Worm (Caenorhabditis elegans) whole organism, L3 larva: ENCODE measurements around the gene cec-3.

Experiments used
- R02D3.7 ChIP-seq: fragments of 150-350 bp; optimal IDR thresholded peaks from 2 replicates; lab custom pipeline; 2014; ENCODE audit warnings: missing biosample characterization, missing genetic modification characterization
- ZK546.5 ChIP-seq: sonication (generic microtip); optimal IDR thresholded peaks from 2 replicates; lab custom pipeline; 2017; ENCODE audit warnings: missing biosample characterization, missing genetic modification characterization
- aly-2 ChIP-seq: fragments of 150-350 bp; optimal IDR thresholded peaks from 2 replicates; lab custom pipeline; 2014; ENCODE audit warnings: missing biosample characterization, missing genetic modification characterization
- ama-1 ChIP-seq: fragments of 150-350 bp; optimal IDR thresholded peaks from 2 replicates; lab custom pipeline; 2018
- ceh-16 ChIP-seq: sonication (generic microtip); optimal IDR thresholded peaks from 2 replicates; lab custom pipeline; 2017; ENCODE audit warnings: missing biosample characterization, missing genetic modification characterization
- ceh-28 ChIP-seq: fragments of 150-350 bp; optimal IDR thresholded peaks from 2 replicates; lab custom pipeline; 2014; ENCODE audit warnings: missing biosample characterization, missing genetic modification reagents, missing genetic modification characterization
- ceh-9 ChIP-seq: sonication (generic microtip); optimal IDR thresholded peaks from 2 replicates; lab custom pipeline; 2018; ENCODE audit warnings: missing biosample characterization, missing genetic modification characterization
- daf-12 ChIP-seq: fragments of 150-350 bp; optimal IDR thresholded peaks from 2 replicates; lab custom pipeline; 2014; ENCODE audit warnings: missing biosample characterization, missing genetic modification reagents, missing genetic modification characterization
- egl-27 ChIP-seq: sonication (generic microtip); optimal IDR thresholded peaks from 4 replicates; lab custom pipeline; 2017; ENCODE audit warnings: missing biosample characterization, missing genetic modification reagents, missing genetic modification characterization
- egl-5 ChIP-seq: fragments of 150-350 bp; optimal IDR thresholded peaks from 2 replicates; lab custom pipeline; 2017; ENCODE audit warnings: missing biosample characterization, missing genetic modification reagents, missing genetic modification characterization, inconsistent platforms
- elt-2 ChIP-seq: sonication (generic microtip); optimal IDR thresholded peaks from 2 replicates; lab custom pipeline; 2016; ENCODE audit warnings: missing genetic modification reagents, mild to moderate bottlenecking, missing genetic modification characterization, missing compliant biosample characterization
- elt-3 ChIP-seq, 3 experiments: fragments of 150-350 bp in 1 of 3; sonication (generic microtip) in 2 of 3; optimal IDR thresholded peaks; 2 replicates in 2 of 3; 4 replicates in 1 of 3; lab custom pipeline; 2014 to 2017; ENCODE audit warnings: missing biosample characterization in 3 of 3, missing genetic modification characterization in 3 of 3
- eor-1 ChIP-seq, 2 experiments: fragments of 150-350 bp; optimal IDR thresholded peaks; 2 replicates each; lab custom pipeline; 2014 to 2018; ENCODE audit warnings: missing biosample characterization in 2 of 2, missing genetic modification characterization in 2 of 2
- fkh-2 ChIP-seq: fragments of 150-350 bp; optimal IDR thresholded peaks from 2 replicates; lab custom pipeline; 2014; ENCODE audit warnings: missing biosample characterization, missing genetic modification reagents, missing genetic modification characterization
- fos-1 ChIP-seq: fragments of 150-350 bp; optimal IDR thresholded peaks from 2 replicates; lab custom pipeline; 2014; ENCODE audit warnings: missing biosample characterization, missing genetic modification characterization
- hmg-11 ChIP-seq: sonication (generic microtip); optimal IDR thresholded peaks from 2 replicates; lab custom pipeline; 2016; ENCODE audit warnings: missing genetic modification characterization, missing compliant biosample characterization
- jun-1 ChIP-seq: fragments of 150-350 bp; optimal IDR thresholded peaks from 2 replicates; lab custom pipeline; 2014; ENCODE audit warnings: missing biosample characterization, missing genetic modification reagents, missing genetic modification characterization
- lin-15B ChIP-seq: fragments of 150-350 bp; optimal IDR thresholded peaks from 2 replicates; lab custom pipeline; 2014; ENCODE audit warnings: missing biosample characterization, missing genetic modification characterization
- lin-39 ChIP-seq: fragments of 150-350 bp; optimal IDR thresholded peaks from 2 replicates; lab custom pipeline; 2018; ENCODE audit warnings: missing biosample characterization, missing genetic modification reagents, missing genetic modification characterization
- mdl-1 ChIP-seq: fragments of 150-350 bp; optimal IDR thresholded peaks from 2 replicates; lab custom pipeline; 2014; ENCODE audit warnings: missing biosample characterization, missing genetic modification characterization
- mml-1 ChIP-seq: fragments of 150-350 bp; sonication (generic microtip); optimal IDR thresholded peaks from 3 replicates; lab custom pipeline; 2014; ENCODE audit warnings: missing biosample characterization, missing genetic modification characterization
- nfya-1 ChIP-seq: sonication (generic microtip); optimal IDR thresholded peaks from 2 replicates; lab custom pipeline; 2017; ENCODE audit warnings: missing genetic modification characterization, mild to moderate bottlenecking, missing compliant biosample characterization, antibody characterized with exemption, moderate library complexity; ENCODE audit not compliant: insufficient read depth
- nhr-11 ChIP-seq: fragments of 150-350 bp; optimal IDR thresholded peaks from 2 replicates; lab custom pipeline; 2014; ENCODE audit warnings: missing biosample characterization, missing genetic modification characterization
- nhr-12 ChIP-seq: fragments of 150-350 bp; optimal IDR thresholded peaks from 2 replicates; lab custom pipeline; 2014; ENCODE audit warnings: missing biosample characterization, missing genetic modification characterization
- nhr-23 ChIP-seq: fragments of 150-350 bp; optimal IDR thresholded peaks from 2 replicates; lab custom pipeline; 2014; ENCODE audit warnings: missing biosample characterization, missing genetic modification reagents, missing genetic modification characterization
- nhr-25 ChIP-seq: sonication (generic microtip); optimal IDR thresholded peaks from 2 replicates; lab custom pipeline; 2017; ENCODE audit warnings: missing biosample characterization, missing genetic modification characterization
- nhr-28 ChIP-seq: fragments of 150-350 bp; optimal IDR thresholded peaks from 2 replicates; lab custom pipeline; 2014; ENCODE audit warnings: missing biosample characterization, missing genetic modification characterization
- nhr-43 ChIP-seq: sonication (generic microtip); optimal IDR thresholded peaks from 2 replicates; lab custom pipeline; 2016; ENCODE audit warnings: mild to moderate bottlenecking, missing genetic modification characterization, missing compliant biosample characterization; ENCODE audit not compliant: poor library complexity, severe bottlenecking
- nhr-77 ChIP-seq: fragments of 150-350 bp; optimal IDR thresholded peaks from 2 replicates; lab custom pipeline; 2014; ENCODE audit warnings: missing biosample characterization, missing genetic modification characterization
- pha-4 ChIP-seq: fragments of 150-350 bp; optimal IDR thresholded peaks from 2 replicates; lab custom pipeline; 2014; ENCODE audit warnings: missing biosample characterization, missing genetic modification reagents, missing genetic modification characterization
- pqm-1 ChIP-seq: fragments of 150-350 bp; optimal IDR thresholded peaks from 2 replicates; lab custom pipeline; 2017; ENCODE audit warnings: missing biosample characterization, missing genetic modification characterization, inconsistent platforms
- snpc-4 ChIP-seq: fragments of 150-350 bp; optimal IDR thresholded peaks from 2 replicates; lab custom pipeline; 2014; ENCODE audit warnings: missing biosample characterization, missing genetic modification characterization
- tbx-2 ChIP-seq: sonication (generic microtip); optimal IDR thresholded peaks from 2 replicates; lab custom pipeline; 2016; ENCODE audit warnings: mild to moderate bottlenecking, missing genetic modification characterization, missing compliant biosample characterization
- unc-39 ChIP-seq: sonication (generic microtip); optimal IDR thresholded peaks from 4 replicates; lab custom pipeline; 2017; ENCODE audit warnings: missing biosample characterization, missing genetic modification characterization
- unc-62 ChIP-seq: fragments of 150-350 bp; sonication (generic microtip); optimal IDR thresholded peaks from 4 replicates; lab custom pipeline; 2014; ENCODE audit warnings: missing biosample characterization, missing genetic modification reagents, missing genetic modification characterization
- zag-1 ChIP-seq: fragments of 150-350 bp; optimal IDR thresholded peaks from 2 replicates; lab custom pipeline; 2014; ENCODE audit warnings: missing biosample characterization, missing genetic modification characterization
- ztf-11 ChIP-seq: fragments of 150-350 bp; optimal IDR thresholded peaks from 2 replicates; lab custom pipeline; 2014; ENCODE audit warnings: missing biosample characterization, missing genetic modification characterization

cec-3 gene

DNA sequence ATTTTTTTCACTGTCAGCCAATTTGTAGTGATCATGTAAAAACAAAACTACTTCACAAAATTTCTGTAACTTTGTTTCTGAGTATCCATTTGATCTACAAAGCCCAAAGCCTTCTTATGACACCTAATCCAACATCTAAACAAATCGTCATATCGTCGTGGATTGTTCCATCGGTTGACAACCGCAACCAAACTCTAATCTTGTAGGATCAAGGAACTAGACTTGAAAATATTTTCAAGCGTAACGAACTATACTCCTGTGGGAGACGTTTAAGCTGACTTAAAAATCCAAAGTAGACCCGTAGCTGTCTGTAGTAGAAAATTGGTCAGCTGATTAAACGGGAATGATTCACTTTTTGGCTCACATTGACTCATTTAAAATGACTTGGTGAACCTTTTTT lies 27.8 kb downstream of the cec-3 start:
- TF ChIP-seq ceh-16 (no peak), snpc-4 (tag; lab: Kevin White, UChicago) (no peak), tbx-2 (tag; lab: Kevin White, UChicago) (no peak), lin-15B (no peak), mdl-1 (tag; lab: Kevin White, UChicago) (no peak), fos-1 (tag; lab: Kevin White, UChicago) (no peak), pqm-1 (tag; lab: Kevin White, UChicago) (no peak), nhr-77 (tag; lab: Kevin White, UChicago) (no peak), nhr-25 (tag; lab: Kevin White, UChicago) (no peak), R02D3.7 (no peak), ceh-28 (tag; lab: Kevin White, UChicago) (no peak), unc-39 (tag; lab: Kevin White, UChicago) (no peak), fkh-2 (no peak)
- TF ChIP-seq, all 47 proteins: peak for 0

DNA sequence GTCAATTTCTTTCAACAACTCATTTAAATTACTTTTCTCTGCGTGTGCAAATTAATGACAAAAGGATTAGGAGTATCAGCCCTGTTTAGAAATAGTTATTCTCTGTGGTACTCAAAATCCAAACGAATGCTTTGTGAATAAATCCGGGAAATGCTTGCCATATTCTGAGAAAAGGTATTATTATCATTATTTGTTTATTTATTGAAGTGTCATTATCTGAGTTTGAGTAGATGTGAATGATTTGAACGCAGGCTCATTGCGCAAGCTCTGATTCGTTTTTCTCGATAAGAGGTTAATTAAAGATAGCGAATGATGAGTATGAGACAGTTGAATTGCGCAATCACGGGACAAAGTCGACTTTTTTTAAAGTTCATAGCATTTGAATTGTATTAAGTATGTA lies 29.5 kb downstream of the cec-3 start:
- TF ChIP-seq ceh-9 (tag; lab: Kevin White, UChicago) (no peak), jun-1 (tag; lab: Kevin White, UChicago) (no peak), nhr-25 (tag; lab: Kevin White, UChicago) (no peak), snpc-4 (tag; lab: Kevin White, UChicago) (no peak), fkh-2 (no peak), elt-2 (tag; lab: Kevin White, UChicago) (no peak), zag-1 (tag; lab: Kevin White, UChicago) (no peak), egl-27 (tag; lab: Kevin White, UChicago) (no peak), nfya-1 (tag; lab: Kevin White, UChicago) (no peak), unc-39 (tag; lab: Kevin White, UChicago) (no peak), eor-1 (tag; optimal IDR thresholded peaks at IDR 0.05; lab: Kevin White, UChicago) (no peak), elt-3 (tag; optimal IDR thresholded peaks at IDR 0.05; lab: Kevin White, UChicago) (no peak), daf-12 (tag; lab: Kevin White, UChicago) (no peak), ceh-16 (no peak), ama-1 (lab: Kevin White, UChicago) (no peak), hmg-11 (tag; lab: Kevin White, UChicago) (no peak), ztf-11 (no peak), nhr-12 (tag; lab: Kevin White, UChicago) (no peak)
- TF ChIP-seq, all 47 proteins: peak for 0

DNA sequence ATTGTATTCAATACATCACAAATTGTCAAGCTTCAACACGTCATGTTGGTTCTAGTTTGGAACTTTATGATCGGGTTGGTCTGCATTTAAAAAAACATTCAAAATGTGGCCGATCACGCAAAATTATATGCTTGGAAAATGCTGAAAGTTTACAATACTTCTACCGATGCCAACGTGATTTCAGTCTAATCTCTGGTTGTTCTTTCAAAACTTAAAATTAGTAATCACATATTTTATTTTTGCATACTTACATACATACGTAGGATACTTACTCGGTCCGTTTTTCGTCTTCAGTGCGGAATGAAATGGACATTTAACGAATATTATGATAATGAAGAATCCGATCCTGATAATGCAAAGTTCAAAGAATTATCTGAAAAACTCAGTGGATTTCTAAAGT lies 32.3 kb downstream of the cec-3 start, which contains the start of gene srw-62:
Gene srw-62, plus strand, starts transcription at position 301 of the 400 bp plus-strand sequence.
- TF ChIP-seq lin-39: no peak
- no peak for TF ChIP-seq egl-5 (tag; lab: Kevin White, UChicago)
- no peak for TF ChIP-seq hmg-11 (tag; lab: Kevin White, UChicago)
- no peak for TF ChIP-seq elt-3 (tag; optimal IDR thresholded peaks at IDR 0.05; lab: Kevin White, UChicago)
- TF ChIP-seq pha-4 (tag; lab: Kevin White, UChicago): no peak
- no peak for TF ChIP-seq nhr-43 (tag; lab: Kevin White, UChicago)
- no peak for TF ChIP-seq nhr-23
- TF ChIP-seq snpc-4 (tag; lab: Kevin White, UChicago): no peak
- no peak for TF ChIP-seq ztf-11
- no peak for TF ChIP-seq eor-1 (tag; optimal IDR thresholded peaks at IDR 0.05; lab: Kevin White, UChicago)
- TF ChIP-seq ceh-16: no peak

DNA sequence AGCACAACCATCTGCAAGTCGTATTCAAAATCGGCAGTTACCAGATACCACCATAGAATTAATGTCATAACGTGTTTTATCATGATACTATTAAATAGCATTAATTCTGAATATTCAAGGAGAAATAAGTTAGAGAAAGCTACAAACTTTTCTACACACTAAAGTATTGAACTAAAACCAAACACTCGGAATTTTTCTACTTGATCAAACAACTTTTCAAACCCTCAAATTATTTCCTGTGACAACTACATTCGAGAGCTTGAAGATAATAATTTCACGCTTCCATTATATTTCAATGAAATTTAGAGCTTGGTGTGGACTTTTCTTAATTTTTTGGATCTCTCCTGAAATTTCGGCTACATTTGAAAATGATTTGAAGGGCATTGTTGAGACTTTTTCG lies 34.9 kb downstream of the cec-3 start, which contains the start of gene irld-47:
Gene irld-47, minus strand, starts transcription at position 101 of the 400 bp plus-strand sequence.
- no peak for TF ChIP-seq aly-2 (tag; lab: Kevin White, UChicago)
- TF ChIP-seq unc-39 (tag; lab: Kevin White, UChicago): no peak
- no peak for TF ChIP-seq nhr-11 (tag; lab: Kevin White, UChicago)
- TF ChIP-seq pqm-1 (tag; lab: Kevin White, UChicago): no peak
- TF ChIP-seq nhr-43 (tag; lab: Kevin White, UChicago): no peak
- TF ChIP-seq egl-27 (tag; lab: Kevin White, UChicago): no peak
- TF ChIP-seq egl-5 (tag; lab: Kevin White, UChicago): no peak
- no peak for TF ChIP-seq ceh-28 (tag; lab: Kevin White, UChicago)
- TF ChIP-seq ZK546.5 (tag; lab: Kevin White, UChicago): no peak
- TF ChIP-seq daf-12 (tag; lab: Kevin White, UChicago): no peak
- no peak for TF ChIP-seq nfya-1 (tag; lab: Kevin White, UChicago)
- TF ChIP-seq mml-1 (tag; lab: Kevin White, UChicago): no peak
- no peak for TF ChIP-seq nhr-28 (tag; lab: Kevin White, UChicago)
- TF ChIP-seq unc-62 (GFP tag; lab: Kevin White, UChicago): no peak
